Fruit fly (Drosophila melanogaster) whole organism, prepupa: Measurements from ENCODE around the gene CG5280.

Source experiments
- CG15336 ChIP-seq: fragments of 200-800 bp; sonication (Bioruptor generic); IDR thresholded peaks from 2 replicates; pipeline ENCODE4 v1.3.6; 2022; ENCODE audit warnings: missing biosample characterization, missing genetic modification characterization
- CG16779 ChIP-seq: fragments of 200-800 bp; sonication (Bioruptor generic); optimal IDR thresholded peaks from 3 replicates; lab custom pipeline; 2017; ENCODE audit warnings: missing biosample characterization, mild to moderate bottlenecking, missing genetic modification characterization
- CG6276 ChIP-seq: fragments of 200-800 bp; sonication (Bioruptor generic); optimal IDR thresholded peaks from 2 replicates; lab custom pipeline; 2017; ENCODE audit warnings: missing biosample characterization, mild to moderate bottlenecking, missing genetic modification characterization
- CG6792 ChIP-seq: fragments of 200-800 bp; sonication (Bioruptor generic); optimal IDR thresholded peaks from 3 replicates; lab custom pipeline; 2016; ENCODE audit warnings: missing biosample characterization, missing genetic modification characterization
- Hr39 ChIP-seq: fragments of 200-800 bp; sonication (Bioruptor generic); optimal IDR thresholded peaks from 2 replicates; lab custom pipeline; 2016; ENCODE audit warnings: missing biosample characterization, missing genetic modification characterization
- esn ChIP-seq: fragments of 200-800 bp; sonication (Bioruptor generic); optimal IDR thresholded peaks from 2 replicates; lab custom pipeline; 2016; ENCODE audit warnings: missing biosample characterization, mild to moderate bottlenecking, missing genetic modification characterization, moderate library complexity

dm6 chr3L:8953962-8954647, 35.9 kb downstream of the CG5280 start, which contains the start of the genes CG43783 and orb2:
- no peak for TF ChIP-seq CG16779
- no peak for TF ChIP-seq esn (GFP tag; lab: Kevin White, UChicago)
- TF ChIP-seq CG6276, result no peak
- TF ChIP-seq Hr39 (GFP tag; lab: Kevin White, UChicago), result no peak
- no peak for TF ChIP-seq CG15336
- TF ChIP-seq CG6792 (GFP tag; lab: Kevin White, UChicago), result no peak
